Worm (Caenorhabditis elegans) whole organism, young adult: ENCODE data around the gene K03B8.8.
A peak's percentile ranks its signal among the peaks of the same experiment; 100 is the strongest.

Experiments
- B0019.2 ChIP-seq: fragments of 200-800 bp; sonication (Bioruptor generic); conservative IDR thresholded peaks from 2 replicates; pipeline ENCODE4 v1.3.6; 2022; ENCODE audit warnings: missing genetic modification reagents, missing genetic modification characterization, missing compliant biosample characterization
- B0035.1 ChIP-seq: sonication (generic microtip); optimal IDR thresholded peaks from 2 replicates; lab custom pipeline; 2016; ENCODE audit warnings: missing genetic modification characterization, mild to moderate bottlenecking, missing compliant biosample characterization, missing genotype, missing genetic modification reagents
- F22D6.2 ChIP-seq: sonication (generic microtip); optimal IDR thresholded peaks from 2 replicates; lab custom pipeline; 2016; ENCODE audit warnings: mild to moderate bottlenecking, missing genetic modification characterization, missing compliant biosample characterization
- F23B12.7 ChIP-seq: sonication (generic microtip); optimal IDR thresholded peaks from 2 replicates; lab custom pipeline; 2017; ENCODE audit warnings: missing genetic modification characterization, mild to moderate bottlenecking, missing compliant biosample characterization, antibody characterized with exemption, moderate library complexity; ENCODE audit not compliant: insufficient read depth
- F33H1.4 ChIP-seq: fragments of 200-800 bp; sonication (Bioruptor generic); IDR thresholded peaks from 2 replicates; pipeline ENCODE4 v1.3.6; 2022; ENCODE audit warnings: missing genetic modification reagents, missing genetic modification characterization, missing compliant biosample characterization
- F52B5.7 ChIP-seq: sonication (generic microtip); optimal IDR thresholded peaks from 2 replicates; lab custom pipeline; 2016; ENCODE audit warnings: mild to moderate bottlenecking, missing genetic modification characterization, missing compliant biosample characterization
- Y56A3A.18 ChIP-seq: fragments of 200-800 bp; sonication (Bioruptor generic); IDR thresholded peaks from 2 replicates; pipeline ENCODE4 v1.3.6; 2022; ENCODE audit warnings: missing genetic modification reagents, missing genetic modification characterization, missing compliant biosample characterization
- ZK185.1 ChIP-seq: sonication (generic microtip); optimal IDR thresholded peaks from 2 replicates; lab custom pipeline; 2016; ENCODE audit warnings: mild to moderate bottlenecking, missing genetic modification characterization, missing compliant biosample characterization; ENCODE audit not compliant: poor library complexity, severe bottlenecking
- aptf-2 ChIP-seq: fragments of 200-800 bp; sonication (Bioruptor generic); conservative IDR thresholded peaks from 2 replicates; pipeline ENCODE4 v1.3.6; 2022; ENCODE audit warnings: missing genetic modification reagents, missing genetic modification characterization, missing compliant biosample characterization
- aptf-3 ChIP-seq: fragments of 200-800 bp; sonication (Bioruptor generic); IDR thresholded peaks from 2 replicates; pipeline ENCODE4 v1.3.6; 2022; ENCODE audit warnings: missing genetic modification characterization, missing compliant biosample characterization
- athp-1 ChIP-seq: sonication (generic microtip); optimal IDR thresholded peaks from 2 replicates; lab custom pipeline; 2017; ENCODE audit warnings: mild to moderate bottlenecking, missing genetic modification characterization, missing compliant biosample characterization
- bed-1 ChIP-seq: fragments of 200-800 bp; sonication (Bioruptor generic); IDR thresholded peaks from 2 replicates; pipeline ENCODE4 v1.3.6; 2022; ENCODE audit warnings: missing genetic modification reagents, missing genetic modification characterization, missing compliant biosample characterization
- ccch-3 ChIP-seq: fragments of 200-800 bp; sonication (Bioruptor generic); optimal IDR thresholded peaks from 2 replicates; lab custom pipeline; 2018; ENCODE audit warnings: mild to moderate bottlenecking, missing genetic modification characterization, missing compliant biosample characterization
- ceh-40 ChIP-seq: fragments of 200-800 bp; sonication (Bioruptor generic); IDR thresholded peaks from 2 replicates; pipeline ENCODE4 v1.3.6; 2022; ENCODE audit warnings: missing genetic modification characterization, missing compliant biosample characterization
- ceh-58 ChIP-seq: fragments of 200-800 bp; sonication (Bioruptor generic); IDR thresholded peaks from 2 replicates; pipeline ENCODE4 v1.3.6; 2022; ENCODE audit warnings: missing genetic modification characterization, missing compliant biosample characterization
- dpff-1 ChIP-seq: sonication (generic microtip); optimal IDR thresholded peaks from 2 replicates; lab custom pipeline; 2017; ENCODE audit warnings: mild to moderate bottlenecking, missing genetic modification characterization, missing compliant biosample characterization
- egl-18 ChIP-seq: fragments of 200-800 bp; sonication (Bioruptor generic); IDR thresholded peaks from 2 replicates; pipeline ENCODE4 v1.3.6; 2022; ENCODE audit warnings: missing genetic modification reagents, missing genetic modification characterization, missing compliant biosample characterization
- ets-4 ChIP-seq: fragments of 200-800 bp; sonication (Bioruptor generic); optimal IDR thresholded peaks from 2 replicates; lab custom pipeline; 2018; ENCODE audit warnings: mild to moderate bottlenecking, missing genetic modification characterization, missing compliant biosample characterization
- hlh-12 ChIP-seq: sonication (generic microtip); optimal IDR thresholded peaks from 2 replicates; lab custom pipeline; 2016; ENCODE audit warnings: missing genetic modification characterization, missing compliant biosample characterization
- hmg-20 ChIP-seq: fragments of 200-800 bp; sonication (Bioruptor generic); IDR thresholded peaks from 2 replicates; pipeline ENCODE4 v1.3.6; 2022; ENCODE audit warnings: missing genetic modification reagents, missing genetic modification characterization, missing compliant biosample characterization
- hsf-1 ChIP-seq: fragments of 200-800 bp; sonication (Bioruptor generic); IDR thresholded peaks from 2 replicates; pipeline ENCODE4 v1.3.6; 2022; ENCODE audit warnings: missing genetic modification reagents, missing genetic modification characterization, missing compliant biosample characterization
- lin-26 ChIP-seq: fragments of 200-800 bp; sonication (Bioruptor generic); IDR thresholded peaks from 2 replicates; pipeline ENCODE4 v1.3.6; 2022; ENCODE audit warnings: missing genetic modification reagents, missing genetic modification characterization, missing compliant biosample characterization
- mel-28 ChIP-seq: sonication (generic microtip); optimal IDR thresholded peaks from 2 replicates; lab custom pipeline; 2016; ENCODE audit warnings: borderline replicate concordance, mild to moderate bottlenecking, missing genetic modification characterization, missing compliant biosample characterization
- mxl-1 ChIP-seq: sonication (generic microtip); optimal IDR thresholded peaks from 2 replicates; lab custom pipeline; 2016; ENCODE audit warnings: missing genetic modification characterization, missing compliant biosample characterization
- nfya-1 ChIP-seq: sonication (generic microtip); optimal IDR thresholded peaks from 2 replicates; lab custom pipeline; 2017; ENCODE audit warnings: antibody characterized with exemption, missing compliant biosample characterization, missing genetic modification characterization, borderline replicate concordance; ENCODE audit not compliant: insufficient read depth
- nfya-2 ChIP-seq: fragments of 200-800 bp; sonication (Bioruptor generic); IDR thresholded peaks from 2 replicates; pipeline ENCODE4 v1.3.6; 2022; ENCODE audit warnings: missing genetic modification reagents, missing genetic modification characterization, missing compliant biosample characterization
- nfyb-1 ChIP-seq: fragments of 200-800 bp; sonication (Bioruptor generic); IDR thresholded peaks from 2 replicates; pipeline ENCODE4 v1.3.6; 2022; ENCODE audit warnings: missing genetic modification reagents, missing genetic modification characterization, missing compliant biosample characterization
- nhr-179 ChIP-seq: sonication (generic microtip); optimal IDR thresholded peaks from 2 replicates; lab custom pipeline; 2016; ENCODE audit warnings: mild to moderate bottlenecking, missing genetic modification characterization, missing compliant biosample characterization
- nhr-90 ChIP-seq: sonication (generic microtip); optimal IDR thresholded peaks from 2 replicates; lab custom pipeline; 2016; ENCODE audit warnings: missing genotype, mild to moderate bottlenecking, missing genetic modification characterization, missing compliant biosample characterization
- pbrm-1 ChIP-seq: fragments of 200-800 bp; sonication (Bioruptor generic); IDR thresholded peaks from 2 replicates; pipeline ENCODE4 v1.3.6; 2022; ENCODE audit warnings: missing genetic modification reagents, missing genetic modification characterization, missing compliant biosample characterization
- sea-2 ChIP-seq: fragments of 200-800 bp; sonication (Bioruptor generic); IDR thresholded peaks from 2 replicates; pipeline ENCODE4 v1.3.6; 2022; ENCODE audit warnings: missing genetic modification characterization, missing compliant biosample characterization
- somi-1 ChIP-seq: fragments of 200-800 bp; sonication (Bioruptor generic); optimal IDR thresholded peaks from 2 replicates; lab custom pipeline; 2018; ENCODE audit warnings: mild to moderate bottlenecking, missing genetic modification characterization, missing compliant biosample characterization
- sptf-2 ChIP-seq: fragments of 200-800 bp; sonication (Bioruptor generic); optimal IDR thresholded peaks from 2 replicates; lab custom pipeline; 2018; ENCODE audit warnings: mild to moderate bottlenecking, missing genetic modification characterization, missing compliant biosample characterization
- tbp1 ChIP-seq: fragments of 200-800 bp; sonication (Bioruptor generic); optimal IDR thresholded peaks from 2 replicates; lab custom pipeline; 2018; ENCODE audit warnings: mild to moderate bottlenecking, missing genetic modification characterization, missing compliant biosample characterization
- ztf-22 ChIP-seq: fragments of 200-800 bp; sonication (Bioruptor generic); optimal IDR thresholded peaks from 2 replicates; lab custom pipeline; 2018; ENCODE audit warnings: mild to moderate bottlenecking, missing genetic modification characterization, moderate library complexity, missing compliant biosample characterization

The K03B8.8 gene

DNA sequence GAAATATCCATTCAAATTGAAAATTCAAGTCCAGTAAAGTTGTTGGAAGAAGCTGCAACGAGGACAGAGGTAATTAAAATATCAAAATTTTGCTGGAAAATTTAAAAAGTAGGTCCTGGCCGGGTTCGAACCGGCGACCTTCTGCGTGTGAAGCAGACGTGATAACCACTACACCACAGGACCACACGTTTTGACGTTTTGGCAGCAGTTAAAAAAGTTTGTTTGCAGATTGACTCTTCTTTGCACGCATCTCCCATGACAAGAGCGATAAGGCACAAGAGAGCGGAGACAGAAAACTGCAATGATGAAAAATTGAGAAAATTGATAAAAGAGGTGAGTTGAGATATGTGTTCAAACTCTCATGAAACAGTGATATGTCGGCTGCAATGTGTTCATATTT, 1.3 kb upstream of the K03B8.8 start (continued):
- TF ChIP-seq hmg-20 (no peak), ccch-3 (GFP tag; lab: Kevin White, UChicago) (no peak), F23B12.7 (tag; lab: Kevin White, UChicago) (no peak), F52B5.7 (tag; lab: Kevin White, UChicago) (peak; percentile 75)

DNA sequence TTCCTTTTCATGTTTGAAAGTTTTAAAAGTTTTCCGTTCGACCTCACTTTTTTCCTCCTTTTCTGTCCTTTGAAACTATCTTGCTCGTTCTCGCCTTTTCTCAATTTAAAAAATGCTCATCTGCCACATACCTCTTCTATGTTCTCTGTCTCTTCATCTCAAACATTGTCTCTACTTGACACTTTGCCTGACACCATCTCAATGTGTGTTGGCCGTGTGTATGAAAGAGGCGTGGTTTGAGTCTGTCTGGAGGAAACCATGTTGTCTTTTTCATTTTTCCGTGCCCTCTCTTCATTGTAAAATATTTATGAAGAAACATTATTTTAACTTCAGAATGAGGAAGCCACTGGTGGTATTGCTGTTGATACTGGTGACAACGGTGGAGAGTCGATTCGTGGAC, 3.6 kb downstream of the K03B8.8 start, which contains the start of gene K03B8.6:
Gene K03B8.6, plus strand, starts transcription at position 334 of the 400 bp plus-strand sequence.
- TF ChIP-seq nfya-2 (GFP tag; lab: Robert Waterston, UW) (no peak), sptf-2 (GFP tag; lab: Kevin White, UChicago) (no peak), aptf-2 (no peak), ets-4 (GFP tag; lab: Kevin White, UChicago) (no peak), B0035.1 (tag; lab: Kevin White, UChicago) (no peak), bed-1 (GFP tag; lab: Robert Waterston, UW) (no peak), nhr-179 (tag; lab: Kevin White, UChicago) (no peak), Y56A3A.18 (GFP tag; lab: Robert Waterston, UW) (no peak), mxl-1 (tag; lab: Kevin White, UChicago) (no peak), aptf-3 (GFP tag; lab: Robert Waterston, UW) (no peak), B0019.2 (GFP tag; lab: Robert Waterston, UW) (no peak), F22D6.2 (tag; lab: Kevin White, UChicago) (no peak), somi-1 (GFP tag; lab: Kevin White, UChicago) (no peak), lin-26 (GFP tag; lab: Robert Waterston, UW) (no peak), dpff-1 (tag; lab: Kevin White, UChicago) (no peak), mel-28 (tag; lab: Kevin White, UChicago) (no peak), hlh-12 (tag; lab: Kevin White, UChicago) (no peak), ZK185.1 (tag; lab: Kevin White, UChicago) (no peak)

DNA sequence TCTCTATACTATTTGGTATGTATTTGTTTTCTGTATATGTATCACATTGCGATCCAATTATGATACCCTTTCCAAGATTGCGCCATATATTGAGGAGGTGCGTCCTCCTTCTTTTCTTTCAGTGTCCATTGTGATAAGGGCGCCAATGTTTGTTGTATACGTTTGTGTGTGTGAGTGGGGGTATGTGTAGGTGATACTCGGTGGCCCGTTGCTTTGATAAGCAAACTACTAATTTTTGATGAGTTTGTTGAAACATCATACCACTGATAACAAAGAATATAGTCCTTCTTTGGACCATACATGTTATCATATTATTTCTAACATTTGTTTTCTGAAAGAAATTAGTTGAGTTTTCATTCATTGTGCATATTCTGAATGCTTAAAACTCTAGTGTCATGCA, 7.1 kb downstream of the K03B8.8 start:
- TF ChIP-seq nfyb-1 (GFP tag; lab: Robert Waterston, UW) (no peak), egl-18 (GFP tag; lab: Robert Waterston, UW) (no peak), ceh-58 (GFP tag; lab: Robert Waterston, UW) (no peak), sea-2 (GFP tag; lab: Robert Waterston, UW) (no peak), pbrm-1 (GFP tag; lab: Robert Waterston, UW) (no peak), ceh-40 (GFP tag; lab: Robert Waterston, UW) (no peak)

DNA sequence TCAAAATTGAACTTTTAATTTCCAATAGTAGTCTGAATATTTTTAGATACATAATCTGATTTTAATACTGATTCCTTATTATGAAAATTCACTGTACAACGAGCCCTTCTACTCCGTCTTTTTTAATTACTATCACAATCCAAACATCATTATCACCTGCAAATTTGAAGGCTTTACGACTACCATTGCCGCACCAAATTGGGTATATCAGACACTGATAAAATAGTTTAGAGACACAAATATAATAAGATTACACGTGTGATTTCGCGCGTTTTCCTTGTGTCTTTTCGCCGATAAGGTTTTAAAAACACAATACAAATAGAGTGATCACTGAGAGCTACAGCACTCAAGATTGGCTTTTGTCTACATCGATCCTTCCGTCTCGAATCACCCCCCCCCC, 7.7 kb downstream of the K03B8.8 start:
- TF ChIP-seq nhr-90 (tag; lab: Kevin White, UChicago) (no peak), sea-2 (GFP tag; lab: Robert Waterston, UW) (no peak), tbp1 (GFP tag; lab: Kevin White, UChicago) (no peak), athp-1 (no peak), B0019.2 (GFP tag; lab: Robert Waterston, UW) (no peak)

DNA sequence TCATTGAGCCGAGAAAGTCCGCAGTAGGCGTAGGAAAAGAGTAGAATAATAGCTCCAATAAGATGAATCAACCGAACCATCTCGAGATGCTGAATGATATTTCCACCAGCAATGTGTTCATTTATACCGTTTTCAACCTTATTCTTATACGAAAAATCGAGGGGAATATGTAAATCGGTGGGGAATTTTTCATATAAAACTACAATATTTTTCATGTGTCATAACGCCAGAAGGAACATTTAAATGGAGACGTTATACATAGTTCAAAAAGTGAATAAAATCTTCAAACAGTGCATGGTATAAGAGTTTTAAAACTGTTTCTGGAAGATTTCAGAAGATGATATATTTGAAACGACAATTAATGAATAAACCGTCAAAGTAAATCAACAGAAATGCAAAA, 8.2 kb downstream of the K03B8.8 start, which contains the start of gene nas-19:
Gene nas-19, minus strand, starts transcription at position 101 of the 400 bp plus-strand sequence.
- TF ChIP-seq F33H1.4 (GFP tag; lab: Robert Waterston, UW) (no peak), ztf-22 (GFP tag; lab: Kevin White, UChicago) (no peak), nfya-1 (tag; lab: Kevin White, UChicago) (no peak), hsf-1 (GFP tag; lab: Robert Waterston, UW) (no peak)
- TF ChIP-seq, all 124 proteins: peak for 0
